Worm (Caenorhabditis elegans) whole organism, L1 larva: ENCODE data around the gene wbp-11.

Source experiments
- aly-2 ChIP-seq: fragments of 150-350 bp; optimal IDR thresholded peaks from 2 replicates; lab custom pipeline; 2014; ENCODE audit warnings: missing biosample characterization, missing genetic modification characterization
- fkh-10 ChIP-seq: sonication (generic microtip); optimal IDR thresholded peaks from 2 replicates; lab custom pipeline; 2017; ENCODE audit warnings: missing biosample characterization, missing genetic modification reagents, missing genetic modification characterization
- fos-1 ChIP-seq: fragments of 150-350 bp; optimal IDR thresholded peaks from 2 replicates; lab custom pipeline; 2014; ENCODE audit warnings: missing biosample characterization, missing genetic modification characterization
- hlh-4 ChIP-seq: sonication (generic microtip); optimal IDR thresholded peaks from 2 replicates; lab custom pipeline; 2016; ENCODE audit warnings: mild to moderate bottlenecking, missing genetic modification characterization, missing compliant biosample characterization
- hpl-2 ChIP-seq: fragments of 150-350 bp; optimal IDR thresholded peaks from 2 replicates; lab custom pipeline; 2014; ENCODE audit warnings: missing biosample characterization, missing genetic modification reagents, missing genetic modification characterization
- lsy-2 ChIP-seq, 2 experiments: fragments of 150-350 bp; optimal IDR thresholded peaks; 2 replicates each; lab custom pipeline; 2014; ENCODE audit warnings: missing biosample characterization in 2 of 2, missing genetic modification characterization in 2 of 2
- mdl-1 ChIP-seq, 2 experiments: fragments of 150-350 bp; optimal IDR thresholded peaks; 2 replicates each; lab custom pipeline; 2014 to 2017; ENCODE audit warnings: missing biosample characterization in 2 of 2, missing genetic modification characterization in 2 of 2, inconsistent platforms in 1 of 2
- nhr-12 ChIP-seq: sonication (generic microtip); optimal IDR thresholded peaks from 2 replicates; lab custom pipeline; 2017; ENCODE audit warnings: missing biosample characterization, missing genetic modification characterization
- nhr-76 ChIP-seq: sonication (generic microtip); optimal IDR thresholded peaks from 2 replicates; lab custom pipeline; 2017; ENCODE audit warnings: missing biosample characterization, missing genetic modification characterization
- snpc-4 ChIP-seq: fragments of 150-350 bp; optimal IDR thresholded peaks from 2 replicates; lab custom pipeline; 2014; ENCODE audit warnings: missing biosample characterization, missing genetic modification characterization
- unc-62 ChIP-seq: fragments of 150-350 bp; optimal IDR thresholded peaks from 2 replicates; lab custom pipeline; 2014; ENCODE audit warnings: missing biosample characterization, missing genetic modification reagents, missing genetic modification characterization

DNA sequence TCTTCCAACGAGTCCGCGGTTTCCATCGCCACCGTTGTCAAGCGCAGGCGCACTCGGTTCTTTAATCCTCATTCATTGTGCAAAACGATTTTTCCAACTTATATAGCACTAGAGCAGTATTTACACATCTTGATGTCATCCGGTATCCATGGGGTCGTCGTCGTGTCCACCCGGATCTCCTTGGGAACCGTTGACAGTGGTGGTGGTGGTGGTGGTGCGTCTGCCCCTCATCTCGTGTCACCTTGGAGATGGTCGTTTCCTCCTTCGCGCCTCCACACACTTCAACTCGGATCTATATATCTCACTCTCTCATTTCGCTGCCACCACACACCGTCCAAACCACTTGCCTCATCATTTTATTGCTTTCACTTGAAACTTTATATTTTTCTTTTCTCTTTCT lies 9.9 kb upstream of the wbp-11 start:
- TF ChIP-seq hpl-2 (GFP tag; lab: Kevin White, UChicago) = no peak
- no peak for TF ChIP-seq hlh-4 (tag; lab: Kevin White, UChicago)
- TF ChIP-seq aly-2 = no peak
- no peak for TF ChIP-seq lsy-2 (tag; optimal IDR thresholded peaks at IDR 0.05; lab: Kevin White, UChicago)
- TF ChIP-seq fkh-10 (GFP tag; lab: Kevin White, UChicago) = no peak
- no peak for TF ChIP-seq snpc-4 (tag; lab: Kevin White, UChicago)
- no peak for TF ChIP-seq fos-1
- TF ChIP-seq mdl-1 (tag; optimal IDR thresholded peaks at IDR 0.05; lab: Kevin White, UChicago) = no peak
- TF ChIP-seq nhr-12 (tag; lab: Kevin White, UChicago) = no peak
- no peak for TF ChIP-seq unc-62 (GFP tag; lab: Kevin White, UChicago)
- TF ChIP-seq nhr-76 (tag; lab: Kevin White, UChicago) = no peak
